Fruit fly (Drosophila melanogaster) S2 (cell line): ENCODE measurements around the gene Rsph9.

Source experiments
- CG8478 ChIP-seq: fragments of >200 bp; optimal IDR thresholded peaks from 2 replicates; lab custom pipeline; 2018
- CTCF ChIP-seq, 2 experiments: fragments of >200 bp; optimal IDR thresholded peaks; 2 replicates each; lab custom pipeline; 2018

DNA sequence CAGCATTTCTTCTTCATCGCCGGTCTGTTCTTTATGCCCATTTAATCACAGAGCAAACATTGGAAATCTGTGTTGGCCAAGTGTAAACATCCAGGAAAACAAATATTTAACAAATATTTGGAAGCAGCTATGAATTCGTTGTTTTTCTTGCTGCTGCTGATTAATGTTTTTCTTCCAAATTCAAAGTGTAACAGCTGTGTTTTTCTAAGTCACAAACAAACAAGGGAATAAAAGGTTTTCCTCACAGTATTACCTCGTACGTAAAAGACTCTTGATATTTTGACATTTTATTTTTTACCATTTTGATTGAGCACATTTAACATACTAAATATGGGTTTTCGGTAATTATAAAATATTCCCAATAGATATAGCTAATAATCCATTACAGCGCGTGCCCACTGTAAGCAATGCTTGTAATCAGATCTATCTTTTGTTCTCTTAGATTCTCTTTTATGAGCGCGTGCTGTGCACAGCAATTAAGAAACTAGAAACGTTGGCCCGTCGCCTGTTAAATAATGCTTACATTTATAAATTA is 33.6 kb downstream of the Rsph9 start:
- TF ChIP-seq CG8478 (lab: Kevin White, UChicago), result no peak
- no peak for TF ChIP-seq CTCF (optimal IDR thresholded peaks at IDR 0.05; lab: Kevin White, UChicago)
